Worm (Caenorhabditis elegans) whole organism, mixed stage, embryonic: ENCODE data around the gene thk-1.

Experiments
- M03D4.4 ChIP-seq: sonication (generic microtip); optimal IDR thresholded peaks from 2 replicates; lab custom pipeline; 2017; ENCODE audit warnings: mild to moderate bottlenecking, missing genetic modification characterization, missing compliant biosample characterization
- bed-3 ChIP-seq: fragments of 200-800 bp; sonication (Bioruptor generic); optimal IDR thresholded peaks from 3 replicates; lab custom pipeline; 2018; ENCODE audit warnings: mild to moderate bottlenecking, missing genetic modification characterization, moderate library complexity, missing compliant biosample characterization
- blmp-1 ChIP-seq: fragments of 150-350 bp; optimal IDR thresholded peaks from 2 replicates; lab custom pipeline; 2014; ENCODE audit warnings: missing biosample characterization, missing genetic modification characterization
- ceh-39 ChIP-seq: fragments of 150-350 bp; optimal IDR thresholded peaks from 2 replicates; lab custom pipeline; 2014; ENCODE audit warnings: missing biosample characterization, missing genetic modification characterization
- ceh-43 ChIP-seq: fragments of 200-800 bp; sonication (Bioruptor generic); optimal IDR thresholded peaks from 2 replicates; lab custom pipeline; 2018; ENCODE audit warnings: mild to moderate bottlenecking, missing genetic modification characterization, moderate library complexity, missing compliant biosample characterization
- ceh-83 ChIP-seq: fragments of 200-800 bp; sonication (Bioruptor generic); optimal IDR thresholded peaks from 2 replicates; lab custom pipeline; 2018; ENCODE audit warnings: mild to moderate bottlenecking, missing genetic modification characterization, missing compliant biosample characterization
- ces-1 ChIP-seq: fragments of 150-350 bp; optimal IDR thresholded peaks from 2 replicates; lab custom pipeline; 2014; ENCODE audit warnings: missing biosample characterization, missing genetic modification reagents, missing genetic modification characterization
- cnd-1 ChIP-seq: fragments of 200-800 bp; sonication (Bioruptor generic); optimal IDR thresholded peaks from 2 replicates; lab custom pipeline; 2018; ENCODE audit warnings: mild to moderate bottlenecking, missing genetic modification characterization, missing compliant biosample characterization
- drap-1 ChIP-seq: fragments of 200-800 bp; sonication (Bioruptor generic); optimal IDR thresholded peaks from 3 replicates; lab custom pipeline; 2018; ENCODE audit warnings: mild to moderate bottlenecking, missing genetic modification characterization, missing compliant biosample characterization
- elt-1 ChIP-seq: sonication (generic microtip); optimal IDR thresholded peaks from 2 replicates; lab custom pipeline; 2017; ENCODE audit warnings: missing genetic modification characterization, mild to moderate bottlenecking, missing compliant biosample characterization, antibody characterized with exemption, moderate library complexity, borderline replicate concordance; ENCODE audit not compliant: insufficient read depth
- elt-3 ChIP-seq: fragments of 150-350 bp; optimal IDR thresholded peaks from 2 replicates; lab custom pipeline; 2014; ENCODE audit warnings: missing biosample characterization, missing genetic modification characterization
- ham-2 ChIP-seq: fragments of 200-800 bp; sonication (Bioruptor generic); optimal IDR thresholded peaks from 2 replicates; lab custom pipeline; 2018; ENCODE audit warnings: mild to moderate bottlenecking, missing genetic modification characterization, missing compliant biosample characterization
- hlh-1 ChIP-seq: fragments of 150-350 bp; optimal IDR thresholded peaks from 2 replicates; lab custom pipeline; 2014; ENCODE audit warnings: missing biosample characterization, missing genetic modification reagents, missing genetic modification characterization
- lin-13 ChIP-seq: fragments of 150-350 bp; optimal IDR thresholded peaks from 2 replicates; lab custom pipeline; 2014; ENCODE audit warnings: missing biosample characterization, missing genetic modification characterization
- lin-32 ChIP-seq: fragments of 200-800 bp; sonication (Bioruptor generic); optimal IDR thresholded peaks from 2 replicates; lab custom pipeline; 2018; ENCODE audit warnings: mild to moderate bottlenecking, missing genetic modification characterization, missing compliant biosample characterization
- lsy-2 ChIP-seq: fragments of 150-350 bp; optimal IDR thresholded peaks from 2 replicates; lab custom pipeline; 2014; ENCODE audit warnings: missing biosample characterization, missing genetic modification characterization
- mab-5 ChIP-seq: fragments of 150-350 bp; optimal IDR thresholded peaks from 2 replicates; lab custom pipeline; 2014; ENCODE audit warnings: missing biosample characterization, missing genetic modification characterization
- mep-1 ChIP-seq: fragments of 150-350 bp; optimal IDR thresholded peaks from 2 replicates; lab custom pipeline; 2017; ENCODE audit warnings: missing biosample characterization, missing genetic modification reagents, missing genetic modification characterization, inconsistent platforms
- mls-2 ChIP-seq: sonication (generic microtip); optimal IDR thresholded peaks from 2 replicates; lab custom pipeline; 2016; ENCODE audit warnings: mild to moderate bottlenecking, missing genetic modification characterization, moderate library complexity, missing compliant biosample characterization
- nhr-12 ChIP-seq: fragments of 150-350 bp; optimal IDR thresholded peaks from 2 replicates; lab custom pipeline; 2014; ENCODE audit warnings: missing biosample characterization, missing genetic modification characterization
- nhr-2 ChIP-seq: fragments of 150-350 bp; optimal IDR thresholded peaks from 2 replicates; lab custom pipeline; 2014; ENCODE audit warnings: missing biosample characterization, missing genetic modification characterization
- nhr-237 ChIP-seq: fragments of 150-350 bp; optimal IDR thresholded peaks from 2 replicates; lab custom pipeline; 2014; ENCODE audit warnings: missing biosample characterization, missing genetic modification characterization
- nhr-28 ChIP-seq: fragments of 150-350 bp; optimal IDR thresholded peaks from 2 replicates; lab custom pipeline; 2014; ENCODE audit warnings: missing biosample characterization, missing genetic modification characterization
- nhr-76 ChIP-seq: sonication (generic microtip); optimal IDR thresholded peaks from 2 replicates; lab custom pipeline; 2017; ENCODE audit warnings: missing biosample characterization, missing genetic modification characterization
- pha-4 ChIP-seq: fragments of 150-350 bp; optimal IDR thresholded peaks from 2 replicates; lab custom pipeline; 2018; ENCODE audit warnings: missing biosample characterization, missing genetic modification reagents, missing genetic modification characterization
- snpc-4 ChIP-seq: fragments of 150-350 bp; optimal IDR thresholded peaks from 2 replicates; lab custom pipeline; 2014; ENCODE audit warnings: missing biosample characterization, missing genetic modification characterization
- sptf-1 ChIP-seq: sonication (generic microtip); optimal IDR thresholded peaks from 2 replicates; lab custom pipeline; 2017; ENCODE audit warnings: mild to moderate bottlenecking, missing genetic modification characterization, moderate library complexity, missing compliant biosample characterization
- tbx-8 ChIP-seq: fragments of 200-800 bp; sonication (Bioruptor generic); optimal IDR thresholded peaks from 2 replicates; lab custom pipeline; 2018; ENCODE audit warnings: mild to moderate bottlenecking, missing genetic modification characterization, moderate library complexity, missing compliant biosample characterization
- zip-8 ChIP-seq: fragments of 150-350 bp; optimal IDR thresholded peaks from 2 replicates; lab custom pipeline; 2014; ENCODE audit warnings: missing biosample characterization, missing genetic modification characterization
- ztf-11 ChIP-seq: fragments of 150-350 bp; optimal IDR thresholded peaks from 2 replicates; lab custom pipeline; 2014; ENCODE audit warnings: missing biosample characterization, missing genetic modification characterization

The thk-1 gene

DNA sequence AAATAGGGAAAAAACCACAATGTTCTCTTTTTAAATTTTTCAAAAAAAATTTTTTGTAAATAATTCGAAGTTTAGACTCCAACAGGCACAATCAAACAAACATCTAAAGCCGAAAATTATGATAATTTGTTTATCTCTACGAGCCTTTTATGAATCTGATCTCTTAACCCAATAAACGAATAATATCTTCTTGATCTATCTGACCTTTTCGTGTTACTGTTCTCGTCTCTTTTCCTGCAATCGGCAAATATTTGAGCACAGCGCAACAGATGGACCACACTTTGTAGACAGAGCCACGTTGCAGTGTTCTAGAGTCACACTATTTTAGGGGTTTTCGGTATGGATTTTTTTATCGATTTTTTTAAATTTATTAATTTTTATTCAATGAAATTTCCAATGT, 29.6 kb downstream of the thk-1 start:
- TF ChIP-seq mls-2 (no peak), M03D4.4 (no peak), elt-1 (peak; percentile 57), nhr-2 (tag; lab: Kevin White, UChicago) (peak; percentile 74), ces-1 (GFP tag; lab: Kevin White, UChicago) (no peak)

ce11 chrIV:10251261-10251660, 30.1 kb downstream of the thk-1 start:
- TF ChIP-seq ces-1 (GFP tag; lab: Kevin White, UChicago) (no peak), mab-5 (no peak), elt-3 (tag; lab: Kevin White, UChicago) (no peak)
- TF ChIP-seq, all 35 proteins: peak for 0

ce11 chrIV:10250577-10251075, 30.8 kb downstream of the thk-1 start, which contains the start of gene daf-14:
Gene daf-14 (plus strand): TSS chrIV:10250627.
- TF ChIP-seq nhr-2 (tag; lab: Kevin White, UChicago) (no peak), snpc-4 (no peak), lsy-2 (no peak), pha-4 (tag; lab: Kevin White, UChicago) (no peak), ham-2 (GFP tag; lab: Kevin White, UChicago) (no peak), nhr-28 (no peak), ces-1 (GFP tag; lab: Kevin White, UChicago) (no peak), M03D4.4 (no peak), mls-2 (no peak), nhr-12 (tag; lab: Kevin White, UChicago) (no peak), nhr-237 (tag; lab: Kevin White, UChicago) (no peak), hlh-1 (no peak), cnd-1 (no peak)

ce11 chrIV:10245666-10246210, 35.6 kb downstream of the thk-1 start, which contains the start of gene F01G10.10:
Gene F01G10.10 (plus strand): TSS chrIV:10246160.
- TF ChIP-seq blmp-1 (tag; lab: Kevin White, UChicago) (peak; percentile 66), ces-1 (GFP tag; lab: Kevin White, UChicago) (no peak), bed-3 (GFP tag; lab: Kevin White, UChicago) (no peak)

- TF ChIP-seq nhr-2 (tag; lab: Kevin White, UChicago) (no peak), lin-32 (GFP tag; lab: Kevin White, UChicago) (no peak), ceh-43 (GFP tag; lab: Kevin White, UChicago) (no peak), nhr-76 (tag; lab: Kevin White, UChicago) (no peak), sptf-1 (tag; lab: Kevin White, UChicago) (no peak), ceh-39 (no peak), ces-1 (GFP tag; lab: Kevin White, UChicago) (no peak), zip-8 (no peak), mep-1 (tag; lab: Kevin White, UChicago) (no peak), mls-2 (no peak)
These were observed 38.1 kb downstream of the thk-1 start, which contains the start of gene tkt-1 for ce11 chrIV:10243276-10243675. Gene tkt-1 (plus strand): TSS chrIV:10243612.

ce11 chrIV:10242458-10243123, 38.8 kb downstream of the thk-1 start:
- TF ChIP-seq ztf-11 (tag; lab: Kevin White, UChicago): no peak
- no peak for TF ChIP-seq blmp-1 (tag; lab: Kevin White, UChicago)
- no peak for TF ChIP-seq drap-1 (GFP tag; lab: Kevin White, UChicago)
- no peak for TF ChIP-seq sptf-1 (tag; lab: Kevin White, UChicago)
- TF ChIP-seq nhr-28: no peak
- no peak for TF ChIP-seq pha-4 (tag; lab: Kevin White, UChicago)
- TF ChIP-seq ces-1 (GFP tag; lab: Kevin White, UChicago): no peak
- TF ChIP-seq tbx-8 (GFP tag; lab: Kevin White, UChicago): no peak
- TF ChIP-seq lin-13: no peak
- no peak for TF ChIP-seq ceh-83 (GFP tag; lab: Kevin White, UChicago)
